Fruit fly (Drosophila melanogaster) whole organism, embryonic: ENCODE data around the gene RpL35.

ENCODE experiments used
- Atf-2 ChIP-seq: fragments of 200-800 bp; sonication (Bioruptor generic); optimal IDR thresholded peaks from 2 replicates; lab custom pipeline; 2016; ENCODE audit warnings: missing biosample characterization, missing genetic modification characterization
- B-H2 ChIP-seq: fragments of 200-800 bp; sonication (Bioruptor generic); optimal IDR thresholded peaks from 2 replicates; lab custom pipeline; 2018; ENCODE audit warnings: missing biosample characterization, mild to moderate bottlenecking, missing genetic modification characterization
- Bdp1 ChIP-seq: fragments of 200-800 bp; sonication (Bioruptor generic); optimal IDR thresholded peaks from 3 replicates; lab custom pipeline; 2016; ENCODE audit warnings: missing biosample characterization, missing genetic modification characterization
- CG11456 ChIP-seq: fragments of 200-800 bp; sonication (Bioruptor generic); IDR thresholded peaks from 3 replicates; pipeline ENCODE4 v1.3.6; 2022; ENCODE audit warnings: missing biosample characterization, missing genetic modification characterization
- CG11560 ChIP-seq: fragments of 200-800 bp; sonication (Bioruptor generic); IDR thresholded peaks from 3 replicates; pipeline ENCODE4 v1.3.6; 2022; ENCODE audit warnings: missing biosample characterization, missing genetic modification characterization
- CG13424 ChIP-seq: fragments of 200-800 bp; sonication (Bioruptor generic); optimal IDR thresholded peaks from 2 replicates; lab custom pipeline; 2019; ENCODE audit warnings: missing biosample characterization, mild to moderate bottlenecking, missing genetic modification characterization, moderate library complexity
- CG13894 ChIP-seq: fragments of 200-800 bp; sonication (Bioruptor generic); optimal IDR thresholded peaks from 3 replicates; lab custom pipeline; 2018; ENCODE audit warnings: missing biosample characterization, mild to moderate bottlenecking, missing genetic modification characterization, moderate library complexity
- CG14710 ChIP-seq: fragments of 200-800 bp; sonication (Bioruptor generic); optimal IDR thresholded peaks from 3 replicates; lab custom pipeline; 2019; ENCODE audit warnings: missing biosample characterization, mild to moderate bottlenecking, missing genetic modification characterization, moderate library complexity
- CG14860 ChIP-seq: fragments of 200-800 bp; sonication (Bioruptor generic); IDR thresholded peaks from 3 replicates; pipeline ENCODE4 v1.3.6; 2022; ENCODE audit warnings: missing biosample characterization, missing genetic modification characterization; ENCODE audit not compliant: partially characterized antibody
- CG15514 ChIP-seq: fragments of 200-800 bp; sonication (Bioruptor generic); optimal IDR thresholded peaks from 3 replicates; lab custom pipeline; 2017; ENCODE audit warnings: missing biosample characterization, missing genetic modification characterization, mild to moderate bottlenecking, moderate library complexity, missing genetic modification reagents
- CG2129 ChIP-seq: fragments of 200-800 bp; sonication (Bioruptor generic); IDR thresholded peaks from 2 replicates; pipeline ENCODE4 v1.3.6; 2022; ENCODE audit warnings: missing biosample characterization, missing genetic modification characterization; ENCODE audit not compliant: partially characterized antibody
- CG30403 ChIP-seq: fragments of 200-800 bp; sonication (Bioruptor generic); optimal IDR thresholded peaks from 3 replicates; lab custom pipeline; 2016; ENCODE audit warnings: missing biosample characterization, missing genetic modification characterization
- CG3847 ChIP-seq: fragments of 200-800 bp; sonication (Bioruptor generic); IDR thresholded peaks from 2 replicates; pipeline ENCODE4 v1.3.6; 2022; ENCODE audit warnings: missing biosample characterization, missing genetic modification characterization
- CG3995 ChIP-seq: fragments of 200-800 bp; sonication (Bioruptor generic); optimal IDR thresholded peaks from 3 replicates; lab custom pipeline; 2016; ENCODE audit warnings: missing biosample characterization, missing genetic modification characterization
- CG4730 ChIP-seq: fragments of 200-800 bp; sonication (Bioruptor generic); IDR thresholded peaks from 2 replicates; pipeline ENCODE4 v1.3.6; 2022; ENCODE audit warnings: missing biosample characterization, missing genetic modification characterization
- CG7786 ChIP-seq: fragments of 200-800 bp; sonication (Bioruptor generic); optimal IDR thresholded peaks from 2 replicates; lab custom pipeline; 2016; ENCODE audit warnings: missing biosample characterization, missing genetic modification characterization
- CG9437 ChIP-seq: fragments of 200-800 bp; sonication (Bioruptor generic); optimal IDR thresholded peaks from 2 replicates; lab custom pipeline; 2018; ENCODE audit warnings: missing biosample characterization, mild to moderate bottlenecking, missing genetic modification characterization
- CG9727 ChIP-seq: fragments of 200-800 bp; sonication (Bioruptor generic); optimal IDR thresholded peaks from 3 replicates; lab custom pipeline; 2017; ENCODE audit warnings: missing biosample characterization, mild to moderate bottlenecking, missing genetic modification characterization
- CG9932 ChIP-seq: fragments of 200-800 bp; sonication (Bioruptor generic); IDR thresholded peaks from 2 replicates; pipeline ENCODE4 v1.3.6; 2022; ENCODE audit warnings: missing biosample characterization, missing genetic modification characterization
- CkIIα-i1 ChIP-seq: fragments of 200-800 bp; sonication (Bioruptor generic); IDR thresholded peaks from 2 replicates; pipeline ENCODE4 v1.3.6; 2022; ENCODE audit warnings: missing biosample characterization, missing genetic modification characterization
- Deaf1 ChIP-seq: fragments of 200-800 bp; optimal IDR thresholded peaks from 3 replicates; lab custom pipeline; 2019; ENCODE audit warnings: missing biosample characterization, mild to moderate bottlenecking, missing genetic modification characterization, moderate library complexity
- Doc3 ChIP-seq: fragments of 200-800 bp; sonication (Bioruptor generic); IDR thresholded peaks from 3 replicates; pipeline ENCODE4 v1.3.6; 2022; ENCODE audit warnings: missing biosample characterization, missing genetic modification characterization; ENCODE audit not compliant: partially characterized antibody
- Dref ChIP-seq: fragments of 200-800 bp; sonication (Bioruptor generic); IDR thresholded peaks from 2 replicates; pipeline ENCODE4 v1.3.6; 2022; ENCODE audit warnings: missing biosample characterization, missing genetic modification characterization
- E2f2 ChIP-seq: fragments of 200-800 bp; sonication (Bioruptor generic); IDR thresholded peaks from 2 replicates; pipeline ENCODE4 v1.3.6; 2022; ENCODE audit warnings: missing biosample characterization, missing genetic modification characterization
- ERR ChIP-seq: fragments of 200-800 bp; sonication (Bioruptor generic); optimal IDR thresholded peaks from 2 replicates; lab custom pipeline; 2016; ENCODE audit warnings: missing biosample characterization, missing genetic modification characterization
- HLH4C ChIP-seq: fragments of 200-800 bp; sonication (Bioruptor generic); IDR thresholded peaks from 3 replicates; pipeline ENCODE4 v1.3.6; 2022; ENCODE audit warnings: missing biosample characterization, missing genetic modification characterization; ENCODE audit not compliant: partially characterized antibody
- Hmx ChIP-seq: fragments of 200-800 bp; sonication (Bioruptor generic); optimal IDR thresholded peaks from 2 replicates; lab custom pipeline; 2016; ENCODE audit warnings: missing biosample characterization, missing genetic modification characterization
- Hsf ChIP-seq: fragments of 200-800 bp; sonication (Bioruptor generic); optimal IDR thresholded peaks from 3 replicates; lab custom pipeline; 2016; ENCODE audit warnings: missing biosample characterization, missing genetic modification characterization
- MESR4 ChIP-seq: fragments of 200-800 bp; sonication (Bioruptor generic); optimal IDR thresholded peaks from 2 replicates; lab custom pipeline; 2018; ENCODE audit warnings: missing biosample characterization, mild to moderate bottlenecking, missing genetic modification characterization, moderate library complexity
- NK7.1 ChIP-seq: fragments of 200-800 bp; sonication (Bioruptor generic); optimal IDR thresholded peaks from 3 replicates; lab custom pipeline; 2016; ENCODE audit warnings: missing biosample characterization, missing genetic modification characterization
- Neu2 ChIP-seq: fragments of 200-800 bp; sonication (Bioruptor generic); optimal IDR thresholded peaks from 3 replicates; lab custom pipeline; 2016; ENCODE audit warnings: missing biosample characterization, missing genetic modification characterization, borderline replicate concordance
- Poxn ChIP-seq: fragments of 200-800 bp; sonication (Bioruptor generic); IDR thresholded peaks from 2 replicates; pipeline ENCODE4 v1.3.6; 2022; ENCODE audit warnings: missing biosample characterization, missing genetic modification characterization
- Ptx1 ChIP-seq: fragments of 200-800 bp; sonication (Bioruptor generic); IDR thresholded peaks from 2 replicates; pipeline ENCODE4 v1.3.6; 2022; ENCODE audit warnings: missing biosample characterization, missing genetic modification characterization
- Sin3A ChIP-seq: fragments of >200 bp; optimal IDR thresholded peaks from 2 replicates; lab custom pipeline; 2018
- Sry-δ ChIP-seq: fragments of 200-800 bp; sonication (Bioruptor generic); optimal IDR thresholded peaks from 2 replicates; lab custom pipeline; 2016; ENCODE audit warnings: missing biosample characterization, missing genetic modification characterization
- Stat92E ChIP-seq, 3 experiments: fragments of >200 bp in 2 of 3; fragments of 200-800 bp in 1 of 3; sonication (Bioruptor generic) in 1 of 3; optimal IDR thresholded peaks; 2 replicates each; lab custom pipeline; 2017 to 2019; ENCODE audit warnings: missing biosample characterization in 3 of 3, missing genetic modification characterization in 3 of 3, mild to moderate bottlenecking in 1 of 3, moderate library complexity in 1 of 3
- amos ChIP-seq: fragments of 200-800 bp; sonication (Bioruptor generic); IDR thresholded peaks from 2 replicates; pipeline ENCODE4 v1.3.6; 2022; ENCODE audit warnings: missing biosample characterization, missing genetic modification characterization; ENCODE audit not compliant: partially characterized antibody
- bsh ChIP-seq, 2 experiments: fragments of 200-800 bp; sonication (Bioruptor generic); optimal IDR thresholded peaks; 2 replicates each; lab custom pipeline; 2017 to 2018; ENCODE audit warnings: mild to moderate bottlenecking in 2 of 2, missing biosample characterization in 2 of 2, missing genetic modification characterization in 2 of 2, moderate library complexity in 1 of 2
- ems ChIP-seq: fragments of 200-800 bp; sonication (Bioruptor generic); optimal IDR thresholded peaks from 3 replicates; lab custom pipeline; 2016; ENCODE audit warnings: missing biosample characterization, missing genetic modification characterization
- fu2 ChIP-seq: fragments of 200-800 bp; sonication (Bioruptor generic); optimal IDR thresholded peaks from 2 replicates; lab custom pipeline; 2016; ENCODE audit warnings: missing biosample characterization, missing genetic modification characterization
- grau ChIP-seq: fragments of 200-800 bp; optimal IDR thresholded peaks from 3 replicates; lab custom pipeline; 2019; ENCODE audit warnings: missing biosample characterization, mild to moderate bottlenecking, missing genetic modification characterization, moderate library complexity
- mam ChIP-seq: fragments of 200-800 bp; sonication (Bioruptor generic); optimal IDR thresholded peaks from 3 replicates; lab custom pipeline; 2016; ENCODE audit warnings: missing biosample characterization, missing genetic modification characterization
- nerfin-2 ChIP-seq: fragments of 200-800 bp; sonication (Bioruptor generic); IDR thresholded peaks from 2 replicates; pipeline ENCODE4 v1.3.6; 2022; ENCODE audit warnings: missing biosample characterization, missing genetic modification characterization; ENCODE audit not compliant: partially characterized antibody
- org-1 ChIP-seq: fragments of 200-800 bp; sonication (Bioruptor generic); optimal IDR thresholded peaks from 2 replicates; lab custom pipeline; 2017; ENCODE audit warnings: missing biosample characterization, missing genetic modification characterization
- tna ChIP-seq: fragments of 200-800 bp; sonication (Bioruptor generic); IDR thresholded peaks from 2 replicates; pipeline ENCODE4 v1.3.6; 2022; ENCODE audit warnings: missing biosample characterization, missing genetic modification characterization; ENCODE audit not compliant: partially characterized antibody
- ttk ChIP-seq: fragments of 200-800 bp; sonication (Bioruptor generic); IDR thresholded peaks from 2 replicates; pipeline ENCODE4 v2.1.2; 2022; ENCODE audit warnings: missing biosample characterization, missing genetic modification characterization
- vvl ChIP-seq: fragments of 200-800 bp; sonication (Bioruptor generic); IDR thresholded peaks from 2 replicates; pipeline ENCODE4 v1.3.6; 2022; ENCODE audit warnings: missing biosample characterization, missing genetic modification characterization
- zen2 ChIP-seq: fragments of 200-800 bp; sonication (Bioruptor generic); IDR thresholded peaks from 3 replicates; pipeline ENCODE4 v1.3.6; 2022; ENCODE audit warnings: missing biosample characterization, missing genetic modification characterization; ENCODE audit not compliant: partially characterized antibody

Gene RpL35

DNA sequence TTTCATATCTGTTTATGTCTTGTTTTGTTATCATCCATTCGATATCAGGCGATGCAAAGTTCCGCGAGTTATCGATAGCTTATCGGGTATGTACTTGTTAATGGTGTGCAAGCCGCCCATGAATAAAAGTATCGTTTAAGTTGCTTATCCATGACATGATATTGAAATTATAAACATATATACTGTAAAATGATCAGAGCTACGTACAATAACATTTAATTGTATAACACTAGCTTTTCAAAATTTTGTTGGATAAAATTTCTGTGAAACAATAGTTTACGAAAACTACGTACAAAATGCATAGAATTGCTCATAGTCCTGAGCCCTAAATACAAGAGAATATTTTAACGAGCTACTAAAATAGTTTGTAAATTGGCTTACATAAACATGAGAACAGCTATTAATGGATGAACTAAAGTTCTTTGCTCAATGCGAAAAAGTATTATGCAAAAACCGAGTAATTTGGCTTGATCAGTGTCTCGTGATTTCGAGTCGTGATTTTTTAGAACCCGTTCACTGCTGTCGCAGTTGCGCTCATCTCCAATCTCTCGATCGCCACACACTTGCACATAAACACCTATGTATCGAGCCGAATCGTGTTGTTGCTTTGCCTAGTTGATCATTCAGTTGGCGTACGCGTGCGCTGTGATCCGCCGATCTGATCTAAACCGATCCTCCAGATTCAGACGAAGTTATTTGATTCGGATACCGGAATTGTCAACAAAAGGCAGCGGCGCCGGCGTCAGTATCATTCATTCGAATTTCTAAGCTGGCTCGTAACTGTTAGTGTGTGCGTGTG is 17.4 kb downstream of the RpL35 start, which contains the start of the genes PGAP1 and cv (continued):
- peak; percentile 81 for TF ChIP-seq amos (GFP tag; lab: Robert Waterston, UW)
- TF ChIP-seq CG4730: no peak
- peak; percentile 38 for TF ChIP-seq tna
- TF ChIP-seq CG2129 (GFP tag; lab: Robert Waterston, UW): peak; percentile 58
- no peak for TF ChIP-seq Hmx
- TF ChIP-seq CG3995 (GFP tag; lab: Kevin White, UChicago): peak; percentile 95
- TF ChIP-seq Hsf (GFP tag; lab: Kevin White, UChicago): peak; percentile 24
- TF ChIP-seq nerfin-2: peak; percentile 48; the same call in 1 of the 2 replicates
- no peak for TF ChIP-seq Stat92E (GFP tag; optimal IDR thresholded peaks at IDR 0.05; lab: Kevin White, UChicago)
- no peak for TF ChIP-seq CG7786 (GFP tag; lab: Kevin White, UChicago)
- no peak for TF ChIP-seq ttk (GFP tag; lab: Robert Waterston, UW)
- TF ChIP-seq Dref (GFP tag; lab: Robert Waterston, UW): peak; percentile 80
- peak; percentile 68 for TF ChIP-seq HLH4C (GFP tag; lab: Robert Waterston, UW)
- 0 out of 3 replicates have a peak, but pooled peaks have one; percentile 49 for TF ChIP-seq CG11456
- 0 out of 2 replicates have a peak, but pooled peaks have one; percentile 30 for TF ChIP-seq CG3847
- TF ChIP-seq Deaf1: peak; percentile 59
- no peak for TF ChIP-seq Ptx1 (GFP tag; lab: Robert Waterston, UW)
- peak; percentile 43 for TF ChIP-seq CG9437 (GFP tag; lab: Kevin White, UChicago)
- peak; percentile 18 for TF ChIP-seq Atf-2 (GFP tag; lab: Kevin White, UChicago)
- peak; percentile 89 for TF ChIP-seq CG13894 (tag; lab: Kevin White, UChicago)
- TF ChIP-seq grau: peak; percentile 47
- no peak for TF ChIP-seq fu2 (GFP tag; lab: Kevin White, UChicago)
- TF ChIP-seq CG11560 (tag; lab: Robert Waterston, UW): peak; percentile 96
- peak; percentile 73 for TF ChIP-seq Doc3
- no peak for TF ChIP-seq B-H2
- peak; percentile 76 for TF ChIP-seq zen2
- peak; percentile 50 for TF ChIP-seq CG14710
- peak; percentile 26 for TF ChIP-seq CG9727 (GFP tag; lab: Kevin White, UChicago)
- TF ChIP-seq Bdp1: no peak
- TF ChIP-seq CG14860: peak; percentile 70; the same call in 2 of the 3 replicates
- 0 out of 2 replicates have a peak, but pooled peaks have one; percentile 9 for TF ChIP-seq E2f2 (GFP tag; lab: Robert Waterston, UW)
- TF ChIP-seq CG9932 (GFP tag; lab: Robert Waterston, UW): peak; percentile 63
- no peak for TF ChIP-seq Sin3A (lab: Kevin White, UChicago)
- no peak for TF ChIP-seq ERR (GFP tag; lab: Kevin White, UChicago)
- TF ChIP-seq Sry-δ (GFP tag; lab: Kevin White, UChicago): peak; percentile 81
- peak; percentile 41; the same call in 1 of the 2 replicates for TF ChIP-seq vvl (GFP tag; lab: Robert Waterston, UW)
- no peak for TF ChIP-seq NK7.1
- no peak for TF ChIP-seq org-1 (GFP tag; lab: Kevin White, UChicago)
- TF ChIP-seq CG13424 (tag; lab: Kevin White, UChicago): peak; percentile 33
- peak in 1 of 2 experiments; percentile 0 for TF ChIP-seq bsh (GFP tag; optimal IDR thresholded peaks at IDR 0.05; lab: Kevin White, UChicago)
- no peak for TF ChIP-seq Poxn
- TF ChIP-seq CkIIα-i1 (GFP tag; lab: Robert Waterston, UW): no peak
- TF ChIP-seq Neu2 (GFP tag; lab: Kevin White, UChicago): no peak
- peak; percentile 16 for TF ChIP-seq mam (GFP tag; lab: Kevin White, UChicago)
- TF ChIP-seq CG30403 (GFP tag; lab: Kevin White, UChicago): peak; percentile 70
- TF ChIP-seq CG15514 (GFP tag; lab: Kevin White, UChicago): peak; percentile 41
- peak; percentile 20 for TF ChIP-seq MESR4 (GFP tag; lab: Kevin White, UChicago)
- peak; percentile 10 for TF ChIP-seq ems (GFP tag; lab: Kevin White, UChicago)
